Fruit fly (Drosophila melanogaster) whole organism, embryonic: Measurements from ENCODE around the gene CG14406.

Experiments used
- CG10431 ChIP-seq: fragments of 200-800 bp; sonication (Bioruptor generic); optimal IDR thresholded peaks from 3 replicates; lab custom pipeline; 2018; ENCODE audit warnings: missing biosample characterization, mild to moderate bottlenecking, missing genetic modification characterization
- Scr ChIP-seq: fragments of 200-800 bp; sonication (Bioruptor generic); IDR thresholded peaks from 2 replicates; pipeline ENCODE4 v1.3.6; 2022; ENCODE audit warnings: missing biosample characterization, missing genetic modification characterization; ENCODE audit not compliant: partially characterized antibody
- Six4 ChIP-seq: fragments of 200-800 bp; sonication (Bioruptor generic); optimal IDR thresholded peaks from 2 replicates; lab custom pipeline; 2016; ENCODE audit warnings: missing biosample characterization, missing genetic modification characterization
- insv ChIP-seq, 2 experiments: fragments of 200-800 bp; sonication (Bioruptor generic); optimal IDR thresholded peaks; 3 replicates each; lab custom pipeline; 2016 to 2018; ENCODE audit warnings: missing biosample characterization in 2 of 2, missing genetic modification characterization in 2 of 2
- sqz ChIP-seq: fragments of 200-800 bp; sonication (Bioruptor generic); optimal IDR thresholded peaks from 3 replicates; lab custom pipeline; 2018; ENCODE audit warnings: missing biosample characterization, mild to moderate bottlenecking, missing genetic modification characterization
- ssp ChIP-seq: fragments of 200-800 bp; sonication (Bioruptor generic); IDR thresholded peaks from 2 replicates; pipeline ENCODE4 v1.3.6; 2022; ENCODE audit warnings: missing biosample characterization, missing genetic modification characterization
- wdn ChIP-seq: fragments of 200-800 bp; sonication (Bioruptor generic); IDR thresholded peaks from 2 replicates; pipeline ENCODE4 v1.3.6; 2022; ENCODE audit warnings: missing biosample characterization, missing genetic modification characterization

DNA sequence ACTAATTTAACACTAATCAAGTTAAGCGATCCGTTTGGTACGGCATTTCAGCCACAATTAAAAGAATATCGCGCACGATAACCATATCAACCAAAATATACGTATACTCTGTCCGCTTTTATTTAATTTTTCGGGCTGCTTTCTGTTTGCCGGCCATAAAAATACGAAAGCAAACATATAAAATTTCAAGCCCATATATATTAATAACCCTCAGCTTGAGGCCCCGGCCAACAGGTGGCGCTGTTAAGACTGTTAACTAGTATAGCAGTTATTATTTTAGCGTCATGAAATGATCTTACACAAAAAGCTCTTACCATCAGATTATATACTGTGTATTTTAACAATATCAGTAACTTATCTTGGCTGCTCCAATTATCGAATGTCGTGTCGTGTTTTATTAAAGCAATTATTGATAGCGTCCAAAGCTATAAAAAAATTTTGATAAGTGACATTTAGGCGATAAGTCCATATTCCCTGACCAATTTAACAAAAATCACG lies 8.2 kb upstream of the CG14406 start, which contains the start of gene Eo:
- TF ChIP-seq CG10431 (GFP tag; lab: Kevin White, UChicago) (no peak), insv (GFP tag; optimal IDR thresholded peaks at IDR 0.05; lab: Kevin White, UChicago) (no peak), Scr (GFP tag; lab: Robert Waterston, UW) (no peak), ssp (no peak), Six4 (GFP tag; lab: Kevin White, UChicago) (no peak), wdn (GFP tag; lab: Robert Waterston, UW) (no peak), sqz (GFP tag; lab: Kevin White, UChicago) (no peak)
